Fruit fly (Drosophila melanogaster) whole organism, embryonic: ENCODE data around the gene CG12115.

Experiments used
- Ada2b ChIP-seq: fragments of 200-800 bp; sonication (Bioruptor generic); IDR thresholded peaks from 2 replicates; pipeline ENCODE4 v1.3.6; 2022; ENCODE audit warnings: missing biosample characterization, missing genetic modification characterization
- Aef1 ChIP-seq: fragments of 200-800 bp; sonication (Bioruptor generic); IDR thresholded peaks from 3 replicates; pipeline ENCODE4 v1.3.6; 2022; ENCODE audit warnings: missing biosample characterization, missing genetic modification characterization
- CG10321 ChIP-seq: fragments of 200-800 bp; sonication (Bioruptor generic); IDR thresholded peaks from 2 replicates; pipeline ENCODE4 v1.3.6; 2022; ENCODE audit warnings: missing biosample characterization, missing genetic modification characterization
- CG10431 ChIP-seq: fragments of 200-800 bp; sonication (Bioruptor generic); optimal IDR thresholded peaks from 3 replicates; lab custom pipeline; 2018; ENCODE audit warnings: missing biosample characterization, mild to moderate bottlenecking, missing genetic modification characterization
- CG11247 ChIP-seq: fragments of 200-800 bp; sonication (Bioruptor generic); IDR thresholded peaks from 2 replicates; pipeline ENCODE4 v1.3.6; 2022; ENCODE audit warnings: missing biosample characterization, missing genetic modification characterization
- CG11723 ChIP-seq: fragments of 200-800 bp; sonication (Bioruptor generic); optimal IDR thresholded peaks from 2 replicates; lab custom pipeline; 2017; ENCODE audit warnings: missing biosample characterization, mild to moderate bottlenecking, missing genetic modification characterization
- CG14710 ChIP-seq: fragments of 200-800 bp; sonication (Bioruptor generic); optimal IDR thresholded peaks from 3 replicates; lab custom pipeline; 2019; ENCODE audit warnings: missing biosample characterization, mild to moderate bottlenecking, missing genetic modification characterization, moderate library complexity
- CG14860 ChIP-seq: fragments of 200-800 bp; sonication (Bioruptor generic); IDR thresholded peaks from 3 replicates; pipeline ENCODE4 v1.3.6; 2022; ENCODE audit warnings: missing biosample characterization, missing genetic modification characterization; ENCODE audit not compliant: partially characterized antibody
- CG15479 ChIP-seq: fragments of 200-800 bp; sonication (Bioruptor generic); optimal IDR thresholded peaks from 3 replicates; lab custom pipeline; 2019; ENCODE audit warnings: missing biosample characterization, mild to moderate bottlenecking, missing genetic modification characterization, moderate library complexity
- CG16813 ChIP-seq: fragments of 200-800 bp; sonication (Bioruptor generic); IDR thresholded peaks from 3 replicates; pipeline ENCODE4 v1.3.6; 2022; ENCODE audit warnings: missing biosample characterization, missing genetic modification characterization; ENCODE audit not compliant: partially characterized antibody
- CG17186 ChIP-seq: fragments of 200-800 bp; sonication (Bioruptor generic); optimal IDR thresholded peaks from 3 replicates; lab custom pipeline; 2017; ENCODE audit warnings: missing biosample characterization, missing genetic modification reagents, missing genetic modification characterization
- CG17829 ChIP-seq: fragments of 200-800 bp; optimal IDR thresholded peaks from 2 replicates; lab custom pipeline; 2019; ENCODE audit warnings: missing biosample characterization, mild to moderate bottlenecking, missing genetic modification characterization, moderate library complexity
- CG2875 ChIP-seq: fragments of 200-800 bp; sonication (Bioruptor generic); optimal IDR thresholded peaks from 2 replicates; lab custom pipeline; 2017; ENCODE audit warnings: missing biosample characterization, mild to moderate bottlenecking, missing genetic modification characterization, missing genetic modification reagents
- CG34224 ChIP-seq: fragments of 200-800 bp; sonication (Bioruptor generic); IDR thresholded peaks from 3 replicates; pipeline ENCODE4 v1.3.6; 2022; ENCODE audit warnings: missing biosample characterization, missing genetic modification characterization; ENCODE audit not compliant: partially characterized antibody
- CG34422 ChIP-seq: fragments of 200-800 bp; sonication (Bioruptor generic); IDR thresholded peaks from 3 replicates; pipeline ENCODE4 v1.3.6; 2022; ENCODE audit warnings: missing biosample characterization, missing genetic modification characterization
- CG4404 ChIP-seq: fragments of 200-800 bp; sonication (Bioruptor generic); IDR thresholded peaks from 2 replicates; pipeline ENCODE4 v1.3.6; 2022; ENCODE audit warnings: missing biosample characterization, missing genetic modification characterization
- CG7963 ChIP-seq: fragments of 200-800 bp; sonication (Bioruptor generic); IDR thresholded peaks from 3 replicates; pipeline ENCODE4 v1.3.6; 2022; ENCODE audit warnings: missing biosample characterization, missing genetic modification characterization; ENCODE audit not compliant: partially characterized antibody
- CG9797 ChIP-seq: fragments of 200-800 bp; sonication (Bioruptor generic); optimal IDR thresholded peaks from 3 replicates; lab custom pipeline; 2018; ENCODE audit warnings: missing biosample characterization, mild to moderate bottlenecking, missing genetic modification characterization
- Doc3 ChIP-seq: fragments of 200-800 bp; sonication (Bioruptor generic); IDR thresholded peaks from 3 replicates; pipeline ENCODE4 v1.3.6; 2022; ENCODE audit warnings: missing biosample characterization, missing genetic modification characterization; ENCODE audit not compliant: partially characterized antibody
- MESR4 ChIP-seq: fragments of 200-800 bp; sonication (Bioruptor generic); optimal IDR thresholded peaks from 2 replicates; lab custom pipeline; 2018; ENCODE audit warnings: missing biosample characterization, mild to moderate bottlenecking, missing genetic modification characterization, moderate library complexity
- Mes4 ChIP-seq: fragments of 200-800 bp; sonication (Bioruptor generic); optimal IDR thresholded peaks from 2 replicates; lab custom pipeline; 2016; ENCODE audit warnings: missing biosample characterization, missing genetic modification characterization
- Oli ChIP-seq: fragments of 200-800 bp; sonication (Bioruptor generic); optimal IDR thresholded peaks from 2 replicates; lab custom pipeline; 2018; ENCODE audit warnings: missing biosample characterization, mild to moderate bottlenecking, missing genetic modification characterization, moderate library complexity
- Optix ChIP-seq: fragments of 200-800 bp; sonication (Bioruptor generic); IDR thresholded peaks from 3 replicates; pipeline ENCODE4 v1.3.6; 2022; ENCODE audit warnings: missing biosample characterization, missing genetic modification characterization
- Spps ChIP-seq: fragments of 200-800 bp; sonication (Bioruptor generic); optimal IDR thresholded peaks from 2 replicates; lab custom pipeline; 2018; ENCODE audit warnings: missing biosample characterization, mild to moderate bottlenecking, missing genetic modification characterization
- Sry-β ChIP-seq: fragments of 200-800 bp; sonication (Bioruptor generic); optimal IDR thresholded peaks from 2 replicates; lab custom pipeline; 2018; ENCODE audit warnings: missing biosample characterization, mild to moderate bottlenecking, missing genetic modification characterization, moderate library complexity
- Vsx1 ChIP-seq: fragments of 200-800 bp; sonication (Bioruptor generic); optimal IDR thresholded peaks from 2 replicates; lab custom pipeline; 2017; ENCODE audit warnings: missing biosample characterization, mild to moderate bottlenecking, missing genetic modification characterization, missing genetic modification reagents
- amos ChIP-seq: fragments of 200-800 bp; sonication (Bioruptor generic); IDR thresholded peaks from 2 replicates; pipeline ENCODE4 v1.3.6; 2022; ENCODE audit warnings: missing biosample characterization, missing genetic modification characterization; ENCODE audit not compliant: partially characterized antibody
- ase ChIP-seq: fragments of 200-800 bp; sonication (Bioruptor generic); IDR thresholded peaks from 3 replicates; pipeline ENCODE4 v1.3.6; 2022; ENCODE audit warnings: missing biosample characterization, missing genetic modification characterization
- ato ChIP-seq: fragments of 200-800 bp; sonication (Bioruptor generic); IDR thresholded peaks from 2 replicates; pipeline ENCODE4 v1.3.6; 2022; ENCODE audit warnings: missing biosample characterization, missing genetic modification characterization; ENCODE audit not compliant: partially characterized antibody
- crc ChIP-seq: fragments of 200-800 bp; sonication (Bioruptor generic); optimal IDR thresholded peaks from 2 replicates; lab custom pipeline; 2016; ENCODE audit warnings: missing biosample characterization, missing genetic modification characterization
- dm ChIP-seq: fragments of 200-800 bp; sonication (Bioruptor generic); optimal IDR thresholded peaks from 3 replicates; lab custom pipeline; 2016; ENCODE audit warnings: missing biosample characterization, missing genetic modification characterization
- grn ChIP-seq: fragments of 200-800 bp; sonication (Bioruptor generic); optimal IDR thresholded peaks from 3 replicates; lab custom pipeline; 2017; ENCODE audit warnings: missing biosample characterization, missing genetic modification characterization
- hb ChIP-seq: fragments of 200-800 bp; sonication (Bioruptor generic); IDR thresholded peaks from 3 replicates; pipeline ENCODE4 v1.3.6; 2022; ENCODE audit warnings: missing biosample characterization, missing genetic modification characterization; ENCODE audit not compliant: partially characterized antibody
- hbn ChIP-seq: fragments of 200-800 bp; sonication (Bioruptor generic); IDR thresholded peaks from 2 replicates; pipeline ENCODE4 v1.3.6; 2022; ENCODE audit warnings: missing biosample characterization, missing genetic modification characterization; ENCODE audit not compliant: partially characterized antibody
- inv ChIP-seq: fragments of 200-800 bp; sonication (Bioruptor generic); IDR thresholded peaks from 2 replicates; pipeline ENCODE4 v1.3.6; 2022; ENCODE audit warnings: missing biosample characterization, missing genetic modification characterization; ENCODE audit not compliant: partially characterized antibody
- kay ChIP-seq: fragments of 200-800 bp; sonication (Bioruptor generic); optimal IDR thresholded peaks from 2 replicates; lab custom pipeline; 2016; ENCODE audit warnings: missing biosample characterization, missing genetic modification characterization
- ken ChIP-seq: fragments of 200-800 bp; sonication (Bioruptor generic); IDR thresholded peaks from 3 replicates; pipeline ENCODE4 v1.3.6; 2022; ENCODE audit warnings: missing biosample characterization, missing genetic modification characterization
- knrl ChIP-seq: fragments of 200-800 bp; sonication (Bioruptor generic); IDR thresholded peaks from 3 replicates; pipeline ENCODE4 v1.3.6; 2022; ENCODE audit warnings: missing biosample characterization, missing genetic modification characterization; ENCODE audit not compliant: partially characterized antibody
- mirr ChIP-seq: fragments of 200-800 bp; sonication (Bioruptor generic); optimal IDR thresholded peaks from 3 replicates; lab custom pipeline; 2018; ENCODE audit warnings: missing biosample characterization, mild to moderate bottlenecking, missing genetic modification characterization
- pum ChIP-seq: fragments of 200-800 bp; sonication (Bioruptor generic); optimal IDR thresholded peaks from 2 replicates; lab custom pipeline; 2016; ENCODE audit warnings: missing biosample characterization, missing genetic modification characterization
- pzg ChIP-seq: fragments of 200-800 bp; sonication (Bioruptor generic); optimal IDR thresholded peaks from 3 replicates; lab custom pipeline; 2018; ENCODE audit warnings: missing biosample characterization, mild to moderate bottlenecking, missing genetic modification characterization, moderate library complexity
- ranshi ChIP-seq: fragments of 200-800 bp; sonication (Bioruptor generic); IDR thresholded peaks from 2 replicates; pipeline ENCODE4 v1.3.6; 2022; ENCODE audit warnings: missing biosample characterization, missing genetic modification characterization
- row ChIP-seq: fragments of 200-800 bp; sonication (Bioruptor generic); IDR thresholded peaks from 3 replicates; pipeline ENCODE4 v1.3.6; 2022; ENCODE audit warnings: missing biosample characterization, missing genetic modification characterization
- sc ChIP-seq, 3 experiments: fragments of >200 bp in 2 of 3; fragments of 200-800 bp in 1 of 3; sonication (Bioruptor generic) in 1 of 3; optimal IDR thresholded peaks; 2 replicates in 2 of 3; 3 replicates in 1 of 3; lab custom pipeline; 2017; ENCODE audit warnings: mild to moderate bottlenecking in 1 of 3, missing biosample characterization in 1 of 3, missing genetic modification characterization in 1 of 3, missing genetic modification reagents in 1 of 3
- seq ChIP-seq: fragments of 200-800 bp; sonication (Bioruptor generic); IDR thresholded peaks from 2 replicates; pipeline ENCODE4 v1.3.6; 2022; ENCODE audit warnings: missing biosample characterization, missing genetic modification characterization
- tx ChIP-seq: fragments of 200-800 bp; sonication (Bioruptor generic); optimal IDR thresholded peaks from 2 replicates; lab custom pipeline; 2016; ENCODE audit warnings: missing biosample characterization, missing genetic modification characterization
- yki ChIP-seq: fragments of >200 bp; optimal IDR thresholded peaks from 3 replicates; lab custom pipeline; 2018

CG12115 gene

DNA sequence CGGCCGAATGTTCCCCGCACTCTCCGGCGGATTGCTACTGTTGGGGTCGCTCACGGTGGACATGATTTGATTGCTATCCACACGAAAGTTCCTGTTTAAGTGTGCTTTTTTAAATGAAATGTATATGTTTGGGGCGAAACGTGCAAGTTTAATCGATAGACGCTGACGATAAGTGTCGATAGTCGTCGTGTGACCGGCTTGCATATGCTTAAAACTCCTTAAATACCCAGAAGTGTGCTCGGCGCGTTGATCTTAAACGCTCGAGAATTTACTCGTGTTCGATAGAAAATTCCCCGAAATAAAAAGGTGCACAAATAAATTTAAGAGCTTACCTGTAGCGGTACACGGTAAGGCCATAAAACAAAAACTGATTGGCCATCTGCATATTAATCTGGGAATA is 28.5 kb downstream of the CG12115 start, which contains the start of the genes Zpr1 and CG44532 (continued):
- TF ChIP-seq CG14860 (GFP tag; lab: Robert Waterston, UW) (peak; percentile 59), CG10321 (GFP tag; lab: Robert Waterston, UW) (no peak), pum (GFP tag; lab: Kevin White, UChicago) (no peak), Optix (GFP tag; lab: Robert Waterston, UW) (no peak), CG4404 (GFP tag; lab: Robert Waterston, UW) (no peak), dm (GFP tag; lab: Kevin White, UChicago) (peak; percentile 60), ranshi (no peak), CG11723 (GFP tag; lab: Kevin White, UChicago) (no peak), pzg (GFP tag; lab: Kevin White, UChicago) (peak; percentile 58), CG17186 (GFP tag; lab: Kevin White, UChicago) (peak; percentile 39), CG2875 (GFP tag; lab: Kevin White, UChicago) (no peak), Aef1 (GFP tag; lab: Robert Waterston, UW) (no peak), crc (GFP tag; lab: Kevin White, UChicago) (no peak), amos (GFP tag; lab: Robert Waterston, UW) (peak; percentile 74), Doc3 (GFP tag; lab: Robert Waterston, UW) (peak; percentile 50; the same call in 2 of the 3 replicates), mirr (GFP tag; lab: Kevin White, UChicago) (no peak), row (peak; percentile 32; the same call in 1 of the 3 replicates), CG9797 (peak; percentile 21), Mes4 (GFP tag; lab: Kevin White, UChicago) (no peak), CG14710 (tag; lab: Kevin White, UChicago) (peak; percentile 18), CG16813 (peak; percentile 69), Vsx1 (GFP tag; lab: Kevin White, UChicago) (no peak), CG11247 (GFP tag; lab: Robert Waterston, UW) (no peak), CG15479 (GFP tag; lab: Kevin White, UChicago) (no peak), hb (GFP tag; lab: Robert Waterston, UW) (0 out of 3 replicates have a peak, but pooled peaks have one; percentile 17), CG17829 (tag; lab: Kevin White, UChicago) (no peak), hbn (peak; percentile 49), CG10431 (no peak), ken (GFP tag; lab: Robert Waterston, UW) (no peak), ato (0 out of 2 replicates have a peak, but pooled peaks have one; percentile 23), tx (GFP tag; lab: Kevin White, UChicago) (no peak), kay (GFP tag; lab: Kevin White, UChicago) (no peak), Spps (tag; lab: Kevin White, UChicago) (no peak), CG7963 (GFP tag; lab: Robert Waterston, UW) (peak; percentile 49; the same call in 1 of the 3 replicates), Sry-β (GFP tag; lab: Kevin White, UChicago) (no peak), Oli (no peak), Ada2b (no peak), CG34422 (GFP tag; lab: Robert Waterston, UW) (no peak), yki (lab: Kevin White, UChicago) (no peak), inv (GFP tag; lab: Robert Waterston, UW) (peak; percentile 52), knrl (GFP tag; lab: Robert Waterston, UW) (peak; percentile 62; the same call in 2 of the 3 replicates), seq (GFP tag; lab: Robert Waterston, UW) (no peak), MESR4 (GFP tag; lab: Kevin White, UChicago) (peak; percentile 33), grn (no peak), sc (optimal IDR thresholded peaks at IDR 0.05; lab: Kevin White, UChicago) (no peak), sc (GFP tag; optimal IDR thresholded peaks at IDR 0.05; lab: Kevin White, UChicago) (no peak), ase (GFP tag; lab: Robert Waterston, UW) (no peak), CG34224 (GFP tag; lab: Robert Waterston, UW) (peak; percentile 52)
